Fruit fly (Drosophila melanogaster) whole organism, adult: Measurements from ENCODE around the gene Vps60.

ENCODE experiments used
- CG5204 ChIP-seq: fragments of 200-800 bp; sonication (Bioruptor generic); optimal IDR thresholded peaks from 2 replicates; lab custom pipeline; 2016; ENCODE audit warnings: missing biosample characterization, missing genetic modification characterization
- kay ChIP-seq: fragments of 200-800 bp; sonication (Bioruptor generic); peaks from one replicate; lab custom pipeline; 2016; ENCODE audit warnings: missing biosample characterization, missing genetic modification characterization, borderline replicate concordance

DNA sequence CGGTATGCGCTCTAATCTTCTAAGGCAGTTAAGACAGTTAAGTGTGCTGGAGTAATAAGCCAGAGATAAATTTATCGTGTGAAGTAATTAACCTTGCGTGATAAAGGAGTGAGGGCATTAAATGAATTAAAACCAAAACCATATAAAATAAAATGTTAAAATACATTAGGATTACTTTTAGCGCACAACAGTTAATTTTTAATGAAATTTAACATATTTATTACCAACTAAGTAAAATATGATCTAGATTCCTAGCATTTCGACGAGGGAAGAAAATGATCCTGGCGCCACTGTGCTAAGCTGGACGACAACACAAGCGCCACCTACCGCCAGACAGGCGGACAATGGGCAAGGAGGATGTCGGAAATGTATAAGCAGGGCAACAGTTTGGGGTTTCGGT is 42.3 kb downstream of the Vps60 start:
- TF ChIP-seq kay (GFP tag; lab: Kevin White, UChicago) = no peak
- TF ChIP-seq CG5204 (GFP tag; lab: Kevin White, UChicago) = no peak
